Fruit fly (Drosophila melanogaster): ENCODE measurements around the gene Dhc1.

Dhc1 gene

DNA sequence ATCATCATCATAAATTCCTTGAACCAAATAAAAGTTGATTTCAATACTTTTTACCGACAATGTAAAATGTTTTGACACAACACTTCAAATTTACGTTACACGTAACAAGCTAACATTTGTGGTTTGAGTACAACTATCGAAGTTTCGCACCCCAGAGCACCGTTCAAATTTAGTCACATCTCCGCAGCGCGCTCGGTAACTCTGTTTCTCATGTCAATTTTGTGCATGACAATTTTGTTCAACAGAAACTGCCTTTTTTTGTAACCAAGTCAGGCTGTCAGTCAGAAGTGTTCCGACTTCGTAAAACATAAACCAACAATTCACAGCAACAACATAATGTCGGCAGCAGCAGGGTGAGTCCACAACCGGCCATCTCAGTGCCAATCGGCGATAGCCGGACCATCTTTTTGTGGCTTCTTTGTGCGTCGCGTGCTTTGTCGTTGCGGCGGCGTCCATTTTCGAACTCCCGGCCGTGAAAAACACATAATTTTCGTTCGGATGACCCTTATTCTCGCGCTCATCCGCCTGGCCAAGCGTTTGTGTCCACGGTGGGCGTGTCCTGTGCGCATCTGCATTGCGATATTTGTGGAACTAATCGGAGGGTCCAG lies 3.4 kb upstream of the Dhc1 start, which contains the start of gene p23 (continued):
- TF ChIP-seq unc-4 (GFP tag; IDR thresholded peaks at IDR 0.05; ENCODE audit: partially characterized antibody) = 0 out of 2 replicates have a peak, but pooled peaks have one; percentile 27
- peak; percentile 30 for TF ChIP-seq CG12391 (tag; optimal IDR thresholded peaks at IDR 0.05)
- TF ChIP-seq Ravus (GFP tag; IDR thresholded peaks at IDR 0.05) = no peak
- TF ChIP-seq CG4617 (GFP tag; optimal IDR thresholded peaks at IDR 0.05; ENCODE audit: borderline replicate concordance) = peak; percentile 81
- TF ChIP-seq Blimp-1 (GFP tag; optimal IDR thresholded peaks at IDR 0.05) = no peak
- TF ChIP-seq CG4404 (GFP tag; IDR thresholded peaks at IDR 0.05) = no peak
- peak; percentile 62 for TF ChIP-seq stwl (tag; optimal IDR thresholded peaks at IDR 0.05)
- TF ChIP-seq Sin3A (optimal IDR thresholded peaks at IDR 0.05) = peak; percentile 57
- peak; percentile 86 for TF ChIP-seq HmgZ (tag; optimal IDR thresholded peaks at IDR 0.05)
- TF ChIP-seq prd (optimal IDR thresholded peaks at IDR 0.05) = no peak
- TF ChIP-seq prd (GFP tag; IDR thresholded peaks at IDR 0.05) = 0 out of 3 replicates have a peak, but pooled peaks have one; percentile 8
- peak; percentile 62 for TF ChIP-seq CG16813 (GFP tag; IDR thresholded peaks at IDR 0.05; ENCODE audit: partially characterized antibody)
- TF ChIP-seq Sox102F (GFP tag; optimal IDR thresholded peaks at IDR 0.05) = no peak
- no peak for TF ChIP-seq Lpt (GFP tag; optimal IDR thresholded peaks at IDR 0.05)
- peak; percentile 61; the same call in 2 of the 3 replicates for TF ChIP-seq Opbp (GFP tag; IDR thresholded peaks at IDR 0.05; ENCODE audit: partially characterized antibody)
- TF ChIP-seq CG9727 (GFP tag; optimal IDR thresholded peaks at IDR 0.05) = no peak
- no peak for TF ChIP-seq tin (GFP tag; optimal IDR thresholded peaks at IDR 0.05)
- no peak for TF ChIP-seq Doc3 (GFP tag; IDR thresholded peaks at IDR 0.05; ENCODE audit: partially characterized antibody)
- no peak for TF ChIP-seq CG2712 (tag; optimal IDR thresholded peaks at IDR 0.05)
- peak in 1 of 2 experiments; percentile 11 for TF ChIP-seq crp (GFP tag; optimal IDR thresholded peaks at IDR 0.05)
- peak; percentile 67; the same call in 2 of the 3 replicates for TF ChIP-seq knrl (GFP tag; IDR thresholded peaks at IDR 0.05; ENCODE audit: partially characterized antibody)
- peak; percentile 58 for TF ChIP-seq Sry-δ (GFP tag; optimal IDR thresholded peaks at IDR 0.05)
- no peak for TF ChIP-seq dmrt99B (tag; optimal IDR thresholded peaks at IDR 0.05)
- TF ChIP-seq CG10462 (GFP tag; optimal IDR thresholded peaks at IDR 0.05) = no peak
- peak in 1 of 2 experiments; percentile 86 for TF ChIP-seq Pdp1 (GFP tag; optimal IDR thresholded peaks at IDR 0.05)
- TF ChIP-seq Hsf (GFP tag; optimal IDR thresholded peaks at IDR 0.05) = peak; percentile 9
- TF ChIP-seq CG32532 (GFP tag; IDR thresholded peaks at IDR 0.05) = peak; percentile 27; the same call in 1 of the 2 replicates
- peak; percentile 44 for TF ChIP-seq Dref (GFP tag; IDR thresholded peaks at IDR 0.05)
- TF ChIP-seq Xbp1 (GFP tag; optimal IDR thresholded peaks at IDR 0.05) = peak; percentile 10
- peak; percentile 21 for TF ChIP-seq D (optimal IDR thresholded peaks at IDR 0.05)
- no peak for TF ChIP-seq D (GFP tag; optimal IDR thresholded peaks at IDR 0.05)
- peak; percentile 32 for TF ChIP-seq gsb-n (tag; optimal IDR thresholded peaks at IDR 0.05)
- TF ChIP-seq ro (GFP tag; IDR thresholded peaks at IDR 0.05) = no peak
- peak; percentile 1 for TF ChIP-seq CG2116 (GFP tag; optimal IDR thresholded peaks at IDR 0.05)
- TF ChIP-seq Bdp1 (GFP tag; optimal IDR thresholded peaks at IDR 0.05) = peak; percentile 15
- TF ChIP-seq dpn (GFP tag; optimal IDR thresholded peaks at IDR 0.05) = peak in 1 of 2 experiments; percentile 17
- TF ChIP-seq CG42726 (GFP tag; IDR thresholded peaks at IDR 0.05; ENCODE audit: partially characterized antibody) = peak; percentile 26; the same call in 1 of the 2 replicates
- peak; percentile 12 for TF ChIP-seq shn (GFP tag; optimal IDR thresholded peaks at IDR 0.05)
- no peak for TF ChIP-seq cas (GFP tag; IDR thresholded peaks at IDR 0.05)
- TF ChIP-seq nmo (GFP tag; optimal IDR thresholded peaks at IDR 0.05) = peak; percentile 49
- TF ChIP-seq CG8359 (GFP tag; optimal IDR thresholded peaks at IDR 0.05; ENCODE audit: borderline replicate concordance) = no peak
- peak in 1 of 2 experiments; percentile 57 for TF ChIP-seq tll (GFP tag; optimal IDR thresholded peaks at IDR 0.05)
- no peak for TF ChIP-seq CG10366 (GFP tag; IDR thresholded peaks at IDR 0.05)
- TF ChIP-seq CG8924 (tag; optimal IDR thresholded peaks at IDR 0.05) = peak; percentile 32
- peak; percentile 24 for TF ChIP-seq pho (GFP tag; optimal IDR thresholded peaks at IDR 0.05)
- TF ChIP-seq sd (tag; optimal IDR thresholded peaks at IDR 0.05) = peak; percentile 82
- TF ChIP-seq Dad (GFP tag; optimal IDR thresholded peaks at IDR 0.05) = peak; percentile 15
- TF ChIP-seq ewg (GFP tag; optimal IDR thresholded peaks at IDR 0.05) = peak; percentile 41
- TF ChIP-seq gcm2 (GFP tag; optimal IDR thresholded peaks at IDR 0.05) = peak; percentile 30
